Fruit fly (Drosophila melanogaster): ENCODE results near the gene CG18476.

CG18476 gene

DNA sequence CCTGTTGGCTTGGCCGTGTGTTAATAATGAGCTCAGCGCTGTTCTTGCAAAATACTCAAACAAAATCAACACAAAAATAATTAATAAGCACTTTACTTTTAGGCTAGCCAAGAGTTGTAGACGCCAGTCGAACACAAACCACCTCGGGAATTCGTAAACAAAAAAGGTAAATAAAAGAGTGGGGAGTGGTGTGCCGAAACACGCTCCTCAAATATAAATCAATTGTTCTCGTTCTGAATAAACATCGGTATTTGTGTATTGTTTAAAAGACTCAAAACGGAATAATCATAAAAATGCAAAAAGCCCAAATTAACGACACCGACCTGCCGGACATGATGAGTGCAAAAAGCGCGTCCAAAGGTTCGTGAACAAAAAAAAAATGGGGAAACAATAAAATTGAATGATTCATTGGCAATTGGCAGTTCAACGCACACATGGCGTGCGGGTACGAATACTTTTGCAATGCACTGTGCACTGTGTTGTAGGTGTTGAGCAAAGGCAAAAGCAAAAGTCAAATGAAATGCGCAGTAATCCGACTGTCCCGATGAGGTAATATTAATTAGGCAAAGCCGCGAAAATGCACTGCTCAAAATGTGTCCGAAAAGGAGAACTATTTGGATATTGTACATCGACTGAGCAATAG lies 37.8 kb downstream of the CG18476 start (continued):
- TF ChIP-seq Usf (GFP tag; optimal IDR thresholded peaks at IDR 0.05) = no peak
- TF ChIP-seq CG14441 (GFP tag; IDR thresholded peaks at IDR 0.05) = no peak
- no peak for TF ChIP-seq ara (GFP tag; IDR thresholded peaks at IDR 0.05)
- no peak for TF ChIP-seq CG12744 (GFP tag; optimal IDR thresholded peaks at IDR 0.05)
- peak; percentile 38; the same call in 1 of the 2 replicates for TF ChIP-seq CG9932 (GFP tag; IDR thresholded peaks at IDR 0.05)
- no peak for TF ChIP-seq Taf1 (GFP tag; IDR thresholded peaks at IDR 0.05)
- TF ChIP-seq Lim3 (GFP tag; IDR thresholded peaks at IDR 0.05) = no peak
- no peak for TF ChIP-seq usp (GFP tag; optimal IDR thresholded peaks at IDR 0.05)
- no peak for TF ChIP-seq Chrac-16 (GFP tag; optimal IDR thresholded peaks at IDR 0.05)
- TF ChIP-seq chinmo (GFP tag; IDR thresholded peaks at IDR 0.05; ENCODE audit: partially characterized antibody) = 0 out of 4 replicates have a peak, but pooled peaks have one; percentile 54
- TF ChIP-seq Hmx (GFP tag; optimal IDR thresholded peaks at IDR 0.05) = no peak
- no peak for TF ChIP-seq CG3281 (GFP tag; optimal IDR thresholded peaks at IDR 0.05)
- no peak for TF ChIP-seq corto (GFP tag; optimal IDR thresholded peaks at IDR 0.05)
- peak; percentile 10 for TF ChIP-seq lbe (GFP tag; optimal IDR thresholded peaks at IDR 0.05)
- TF ChIP-seq CG32767 (GFP tag; IDR thresholded peaks at IDR 0.05) = no peak
- no peak for TF ChIP-seq Ssrp (tag; optimal IDR thresholded peaks at IDR 0.05)
- TF ChIP-seq zfh1 (GFP tag; IDR thresholded peaks at IDR 0.05) = no peak
- no peak for TF ChIP-seq insv (GFP tag; optimal IDR thresholded peaks at IDR 0.05)
- no peak for TF ChIP-seq CG15269 (tag; optimal IDR thresholded peaks at IDR 0.05)
- peak; percentile 25 for TF ChIP-seq lab (GFP tag; optimal IDR thresholded peaks at IDR 0.05)
- TF ChIP-seq mam (GFP tag; optimal IDR thresholded peaks at IDR 0.05) = peak; percentile 5
- TF ChIP-seq H15 (GFP tag; IDR thresholded peaks at IDR 0.05) = no peak
- TF ChIP-seq YL-1 (GFP tag; optimal IDR thresholded peaks at IDR 0.05) = no peak
- TF ChIP-seq CG31388 (GFP tag; optimal IDR thresholded peaks at IDR 0.05) = no peak
- TF ChIP-seq dati (GFP tag; IDR thresholded peaks at IDR 0.05) = no peak
- TF ChIP-seq chn (GFP tag; optimal IDR thresholded peaks at IDR 0.05) = no peak
- no peak for TF ChIP-seq inv (GFP tag; IDR thresholded peaks at IDR 0.05; ENCODE audit: partially characterized antibody)
- TF ChIP-seq CG4360 (GFP tag; IDR thresholded peaks at IDR 0.05) = no peak
- TF ChIP-seq Oaz (GFP tag; IDR thresholded peaks at IDR 0.05) = no peak
- TF ChIP-seq CoRest (tag; optimal IDR thresholded peaks at IDR 0.05) = no peak
- TF ChIP-seq az2 (GFP tag; optimal IDR thresholded peaks at IDR 0.05) = no peak
- TF ChIP-seq Fer3 (tag; optimal IDR thresholded peaks at IDR 0.05) = no peak
- TF ChIP-seq CG13624 (GFP tag; optimal IDR thresholded peaks at IDR 0.05) = peak; percentile 37
- TF ChIP-seq nerfin-2 (GFP tag; IDR thresholded peaks at IDR 0.05; ENCODE audit: partially characterized antibody) = no peak
- no peak for TF ChIP-seq Trl (optimal IDR thresholded peaks at IDR 0.05)
- TF ChIP-seq Trl (GFP tag; optimal IDR thresholded peaks at IDR 0.05) = no peak
- TF ChIP-seq sd (tag; optimal IDR thresholded peaks at IDR 0.05) = peak; percentile 72
- TF ChIP-seq klu (GFP tag; IDR thresholded peaks at IDR 0.05) = 0 out of 2 replicates have a peak, but pooled peaks have one; percentile 8

DNA sequence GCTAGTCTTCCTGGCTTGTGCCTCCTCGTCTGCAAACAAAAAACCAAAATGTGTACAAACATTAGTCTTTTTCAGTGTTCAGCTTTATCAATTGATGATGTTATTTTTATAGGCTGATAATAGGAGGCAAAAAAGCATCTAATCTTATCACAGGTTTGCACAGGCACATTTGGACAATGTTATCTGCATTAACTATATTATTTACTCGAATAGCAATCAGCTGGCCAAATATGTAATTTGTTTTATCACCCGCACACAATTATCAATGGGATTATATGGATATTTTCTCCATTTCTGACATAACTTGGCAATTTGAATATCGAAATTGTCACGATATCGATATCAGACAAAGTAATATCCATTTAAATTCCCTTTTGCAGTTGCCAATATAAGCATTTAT lies 40.3 kb downstream of the CG18476 start:
- TF ChIP-seq Camta (GFP tag; optimal IDR thresholded peaks at IDR 0.05) (no peak), CG10565 (GFP tag; optimal IDR thresholded peaks at IDR 0.05) (no peak), CG33213 (GFP tag; optimal IDR thresholded peaks at IDR 0.05) (no peak), Usf (GFP tag; optimal IDR thresholded peaks at IDR 0.05) (no peak), CG5245 (GFP tag; optimal IDR thresholded peaks at IDR 0.05) (no peak), CG3838 (GFP tag; optimal IDR thresholded peaks at IDR 0.05) (no peak), CG11695 (GFP tag; IDR thresholded peaks at IDR 0.05) (no peak), scrt (GFP tag; optimal IDR thresholded peaks at IDR 0.05) (no peak), CG1792 (GFP tag; optimal IDR thresholded peaks at IDR 0.05) (no peak), CG34376 (GFP tag; optimal IDR thresholded peaks at IDR 0.05) (peak; percentile 66), CG6813 (GFP tag; optimal IDR thresholded peaks at IDR 0.05) (no peak), CG13296 (GFP tag; optimal IDR thresholded peaks at IDR 0.05) (no peak), hb (GFP tag; IDR thresholded peaks at IDR 0.05; ENCODE audit: partially characterized antibody) (no peak), gt (GFP tag; IDR thresholded peaks at IDR 0.05) (no peak), CTCF (GFP tag; optimal IDR thresholded peaks at IDR 0.05) (no peak), Xbp1 (GFP tag; optimal IDR thresholded peaks at IDR 0.05) (no peak), ERR (GFP tag; optimal IDR thresholded peaks at IDR 0.05) (no peak)
